2 fruit fly cellular contexts compared by ENCODE assay signal in the genomic region with DNA sequence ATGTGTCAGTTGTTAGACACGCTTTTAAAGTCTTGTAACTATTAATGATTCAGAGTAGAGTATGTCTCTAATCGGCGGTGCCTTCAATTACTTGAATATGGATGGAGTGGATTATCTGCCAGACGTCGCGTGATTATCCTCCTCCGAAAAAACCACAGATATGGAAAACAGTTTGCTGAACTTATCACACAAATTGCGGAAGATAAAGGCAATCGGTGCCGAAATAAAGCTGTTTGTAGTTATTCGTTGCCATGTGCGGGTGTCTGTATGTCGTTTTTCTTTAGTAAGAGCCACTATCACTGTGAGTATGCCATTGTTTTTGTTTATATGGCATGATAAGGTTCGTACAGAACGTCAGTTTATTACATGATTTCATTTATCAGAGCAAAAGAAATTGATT.
TF ChIP-seq lines count a peak whose summit lies in the region.

No protein-coding gene starts in this region.

- no peak for TF ChIP-seq CTCF in whole organism, embryonic (GFP tag; optimal IDR thresholded peaks at IDR 0.05; lab: Kevin White, UChicago)

TF ChIP-seq in whole organism, adult, 20 proteins besides CTCF, POLR2A, EP300 and RAD21:
- TF ChIP-seq Crg-1 (GFP tag; optimal IDR thresholded peaks at IDR 0.05; lab: Kevin White, UChicago), result no peak
- TF ChIP-seq CG33017 (tag; optimal IDR thresholded peaks at IDR 0.05; lab: Kevin White, UChicago), result no peak
- no peak for TF ChIP-seq bab1 (GFP tag; optimal IDR thresholded peaks at IDR 0.05; lab: Kevin White, UChicago)
- no peak for TF ChIP-seq cnc (optimal IDR thresholded peaks at IDR 0.05; lab: Kevin White, UChicago)
- TF ChIP-seq CG1620 (GFP tag; optimal IDR thresholded peaks at IDR 0.05; lab: Kevin White, UChicago), result no peak
- TF ChIP-seq CG5204 (GFP tag; optimal IDR thresholded peaks at IDR 0.05; lab: Kevin White, UChicago), result no peak
- TF ChIP-seq Mnt (GFP tag; optimal IDR thresholded peaks at IDR 0.05; lab: Kevin White, UChicago), result peak; percentile 9
- no peak for TF ChIP-seq toe (GFP tag; optimal IDR thresholded peaks at IDR 0.05; lab: Kevin White, UChicago)
- TF ChIP-seq cic (GFP tag; optimal IDR thresholded peaks at IDR 0.05; lab: Kevin White, UChicago), result peak; percentile 29
- TF ChIP-seq kay (GFP tag; lab: Kevin White, UChicago; ENCODE audit: borderline replicate concordance), result no peak
- no peak for TF ChIP-seq tj (GFP tag; optimal IDR thresholded peaks at IDR 0.05; lab: Kevin White, UChicago)
- no peak for TF ChIP-seq Clk (GFP tag; optimal IDR thresholded peaks at IDR 0.05; lab: Kevin White, UChicago)
- no peak for TF ChIP-seq ovo (GFP tag; optimal IDR thresholded peaks at IDR 0.05; lab: Kevin White, UChicago)
- no peak for TF ChIP-seq Hr96 (GFP tag; optimal IDR thresholded peaks at IDR 0.05; lab: Kevin White, UChicago)
- no peak for TF ChIP-seq CG7045 (GFP tag; optimal IDR thresholded peaks at IDR 0.05; lab: Kevin White, UChicago)
- no peak for TF ChIP-seq CG12768 (GFP tag; optimal IDR thresholded peaks at IDR 0.05; lab: Kevin White, UChicago)
- no peak for TF ChIP-seq CG11617 (GFP tag; optimal IDR thresholded peaks at IDR 0.05; lab: Kevin White, UChicago)
- TF ChIP-seq CG14711 (tag; optimal IDR thresholded peaks at IDR 0.05; lab: Kevin White, UChicago), result no peak
TF ChIP-seq in whole organism, adult: peak in this region for 2.

TF ChIP-seq in whole organism, embryonic, 481 proteins besides CTCF, POLR2A, EP300 and RAD21:
- TF ChIP-seq CG13296 (GFP tag; optimal IDR thresholded peaks at IDR 0.05; lab: Kevin White, UChicago), result peak; percentile 17
- peak; percentile 77 for TF ChIP-seq CG34376 (GFP tag; optimal IDR thresholded peaks at IDR 0.05; lab: Kevin White, UChicago)
- TF ChIP-seq Rx (GFP tag; IDR thresholded peaks at IDR 0.05; lab: Robert Waterston, UW), result no peak
- TF ChIP-seq lab (GFP tag; optimal IDR thresholded peaks at IDR 0.05; lab: Kevin White, UChicago), result peak; percentile 8
- TF ChIP-seq exex (tag; optimal IDR thresholded peaks at IDR 0.05; lab: Kevin White, UChicago), result peak; percentile 96
- TF ChIP-seq CG4730 (GFP tag; IDR thresholded peaks at IDR 0.05; lab: Robert Waterston, UW), result no peak
- no peak for TF ChIP-seq CG6272 (GFP tag; IDR thresholded peaks at IDR 0.05; lab: Robert Waterston, UW)
- TF ChIP-seq CG15479 (GFP tag; optimal IDR thresholded peaks at IDR 0.05; lab: Kevin White, UChicago), result peak; percentile 69
- no peak for TF ChIP-seq dpn (GFP tag; optimal IDR thresholded peaks at IDR 0.05; lab: Kevin White, UChicago)
- TF ChIP-seq ftz-f1 (GFP tag; optimal IDR thresholded peaks at IDR 0.05; lab: Kevin White, UChicago), result no peak
- no peak for TF ChIP-seq CG14050 (GFP tag; IDR thresholded peaks at IDR 0.05; lab: Robert Waterston, UW)
- TF ChIP-seq Pdp1 (GFP tag; optimal IDR thresholded peaks at IDR 0.05; lab: Kevin White, UChicago), result peak in 1 of 2 experiments; percentile 24
- TF ChIP-seq Ssrp (tag; optimal IDR thresholded peaks at IDR 0.05; lab: Kevin White, UChicago), result no peak
- peak; percentile 91 for TF ChIP-seq mirr (GFP tag; optimal IDR thresholded peaks at IDR 0.05; lab: Kevin White, UChicago)
- no peak for TF ChIP-seq Ets97D (GFP tag; optimal IDR thresholded peaks at IDR 0.05; lab: Kevin White, UChicago)
- peak; percentile 68 for TF ChIP-seq cwo (GFP tag; optimal IDR thresholded peaks at IDR 0.05; lab: Kevin White, UChicago)
- peak; percentile 38 for TF ChIP-seq sug (tag; optimal IDR thresholded peaks at IDR 0.05; lab: Kevin White, UChicago)
